Fruit fly (Drosophila melanogaster) whole organism, wandering third instar larva: ENCODE results near the gene CG9992.

Experiments used
- Abd-B ChIP-seq: fragments of >200 bp; optimal IDR thresholded peaks from 2 replicates; lab custom pipeline; 2017; ENCODE audit warnings: missing biosample characterization, missing genetic modification characterization
- CG32264 ChIP-seq: fragments of 200-800 bp; sonication (Bioruptor generic); optimal IDR thresholded peaks from 2 replicates; lab custom pipeline; 2016; ENCODE audit warnings: missing biosample characterization, missing genetic modification characterization
- CG9705 ChIP-seq: fragments of 200-800 bp; sonication (Bioruptor generic); optimal IDR thresholded peaks from 2 replicates; lab custom pipeline; 2018; ENCODE audit warnings: missing biosample characterization, mild to moderate bottlenecking, missing genetic modification characterization
- CrebA ChIP-seq: fragments of 200-800 bp; sonication (Bioruptor generic); optimal IDR thresholded peaks from 2 replicates; lab custom pipeline; 2016; ENCODE audit warnings: missing biosample characterization, mild to moderate bottlenecking, missing genetic modification characterization, borderline replicate concordance
- Dfd ChIP-seq: fragments of >200 bp; optimal IDR thresholded peaks from 2 replicates; lab custom pipeline; 2017; ENCODE audit warnings: missing biosample characterization, missing genetic modification characterization
- Dif ChIP-seq: fragments of 200-275, 200-300 bp; sonication (Bioruptor generic); optimal IDR thresholded peaks from 2 replicates; lab custom pipeline; 2018; ENCODE audit warnings: missing biosample characterization, missing genetic modification characterization; ENCODE audit not compliant: partially characterized antibody
- GATAd ChIP-seq: sonication (Bioruptor generic); optimal IDR thresholded peaks from 2 replicates; lab custom pipeline; 2016; ENCODE audit warnings: missing biosample characterization, missing genetic modification characterization
- HLH106 ChIP-seq: fragments of 200-800 bp; optimal IDR thresholded peaks from 3 replicates; lab custom pipeline; 2019; ENCODE audit warnings: missing biosample characterization, mild to moderate bottlenecking, missing genetic modification characterization, moderate library complexity
- Hnf4 ChIP-seq: fragments of 200-800 bp; sonication (Bioruptor generic); optimal IDR thresholded peaks from 2 replicates; lab custom pipeline; 2016; ENCODE audit warnings: missing biosample characterization, mild to moderate bottlenecking, missing genetic modification characterization
- Hr78 ChIP-seq: fragments of >200 bp; optimal IDR thresholded peaks from 2 replicates; lab custom pipeline; 2017; ENCODE audit warnings: missing biosample characterization, missing genetic modification characterization
- Hr83 ChIP-seq: fragments of 200-300 bp; sonication (Bioruptor generic); optimal IDR thresholded peaks from 2 replicates; lab custom pipeline; 2016; ENCODE audit warnings: missing biosample characterization, mild to moderate bottlenecking, missing genetic modification characterization, moderate library complexity; ENCODE audit not compliant: poor library complexity, severe bottlenecking
- Jra ChIP-seq: sonication (Bioruptor generic); optimal IDR thresholded peaks from 2 replicates; lab custom pipeline; 2016; ENCODE audit warnings: missing biosample characterization, missing genetic modification characterization
- Mio ChIP-seq: sonication (Bioruptor generic); optimal IDR thresholded peaks from 2 replicates; lab custom pipeline; 2016; ENCODE audit warnings: missing biosample characterization, missing genetic modification characterization
- Myc ChIP-seq: fragments of >200 bp; optimal IDR thresholded peaks from 2 replicates; lab custom pipeline; 2017
- N ChIP-seq: fragments of >200 bp; optimal IDR thresholded peaks from 2 replicates; lab custom pipeline; 2018; ENCODE audit warnings: missing biosample characterization, missing external identifiers, missing genetic modification characterization
- OdsH ChIP-seq: fragments of 200-800 bp; sonication (Bioruptor generic); optimal IDR thresholded peaks from 2 replicates; lab custom pipeline; 2016; ENCODE audit warnings: missing biosample characterization, mild to moderate bottlenecking, missing genetic modification characterization
- Rel ChIP-seq, 2 experiments: fragments of 200-800 bp; sonication (Bioruptor generic) in 1 of 2; optimal IDR thresholded peaks; 2 replicates in 1 of 2; 3 replicates in 1 of 2; lab custom pipeline; 2016 to 2019; ENCODE audit warnings: mild to moderate bottlenecking in 2 of 2, missing biosample characterization in 2 of 2, missing genetic modification characterization in 2 of 2, moderate library complexity in 1 of 2
- Sp1 ChIP-seq: fragments of 200-800 bp; sonication (Bioruptor generic); optimal IDR thresholded peaks from 3 replicates; lab custom pipeline; 2019; ENCODE audit warnings: missing biosample characterization, mild to moderate bottlenecking, missing genetic modification characterization, moderate library complexity
- Vsx2 ChIP-seq: fragments of 200-300, 225-300 bp; sonication (Bioruptor generic); optimal IDR thresholded peaks from 2 replicates; lab custom pipeline; 2018; ENCODE audit warnings: missing biosample characterization, missing genetic modification characterization; ENCODE audit not compliant: partially characterized antibody
- br ChIP-seq: fragments of 200-800 bp; sonication (Bioruptor generic); optimal IDR thresholded peaks from 2 replicates; lab custom pipeline; 2016; ENCODE audit warnings: missing biosample characterization, missing genetic modification characterization
- brk ChIP-seq: fragments of 200-800 bp; sonication (Bioruptor generic); optimal IDR thresholded peaks from 2 replicates; lab custom pipeline; 2016; ENCODE audit warnings: missing biosample characterization, mild to moderate bottlenecking, missing genetic modification characterization
- dl ChIP-seq, 2 experiments: fragments of 175-275, 200-275 bp in 1 of 2; fragments of 200-275 bp in 1 of 2; sonication (Bioruptor generic); optimal IDR thresholded peaks; lab custom pipeline; 2018; ENCODE audit warnings: mild to moderate bottlenecking in 2 of 2, missing biosample characterization in 2 of 2, missing genetic modification characterization in 2 of 2, moderate library complexity in 2 of 2; ENCODE audit not compliant: partially characterized antibody in 2 of 2, insufficient read depth in 1 of 2
- dmrt93B ChIP-seq: fragments of 200-800 bp; sonication (Bioruptor generic); optimal IDR thresholded peaks from 2 replicates; lab custom pipeline; 2018; ENCODE audit warnings: missing biosample characterization, mild to moderate bottlenecking, missing genetic modification characterization
- dsf ChIP-seq: sonication (Bioruptor generic); optimal IDR thresholded peaks from 2 replicates; lab custom pipeline; 2016; ENCODE audit warnings: missing biosample characterization, missing genetic modification characterization, borderline replicate concordance
- ey ChIP-seq: fragments of 200-800 bp; sonication (Bioruptor generic); optimal IDR thresholded peaks from 2 replicates; lab custom pipeline; 2016; ENCODE audit warnings: missing biosample characterization, missing genetic modification characterization
- foxo ChIP-seq, 2 experiments: fragments of 200-800 bp; sonication (Bioruptor generic); optimal IDR thresholded peaks; 2 replicates in 1 of 2; 3 replicates in 1 of 2; lab custom pipeline; 2016 to 2017; ENCODE audit warnings: missing biosample characterization in 2 of 2, missing genetic modification characterization in 2 of 2
- fru ChIP-seq: fragments of 200-800 bp; sonication (Bioruptor generic); optimal IDR thresholded peaks from 3 replicates; lab custom pipeline; 2016; ENCODE audit warnings: missing biosample characterization, mild to moderate bottlenecking, missing genetic modification characterization
- h ChIP-seq: fragments of 200-800 bp; sonication (Bioruptor generic); optimal IDR thresholded peaks from 3 replicates; lab custom pipeline; 2016; ENCODE audit warnings: missing biosample characterization, mild to moderate bottlenecking, missing genetic modification characterization
- jim ChIP-seq: fragments of 175-275, 200-325 bp; sonication (Bioruptor generic); optimal IDR thresholded peaks from 2 replicates; lab custom pipeline; 2016; ENCODE audit warnings: missing biosample characterization, mild to moderate bottlenecking, missing genetic modification characterization
- lola ChIP-seq: fragments of >200 bp; optimal IDR thresholded peaks from 2 replicates; lab custom pipeline; 2017; ENCODE audit warnings: missing biosample characterization, missing genetic modification characterization
- pan ChIP-seq: fragments of >200 bp; optimal IDR thresholded peaks from 2 replicates; lab custom pipeline; 2017
- psq ChIP-seq: fragments of 200-800 bp; sonication (Bioruptor generic); optimal IDR thresholded peaks from 3 replicates; lab custom pipeline; 2017; ENCODE audit warnings: missing biosample characterization, mild to moderate bottlenecking, missing genetic modification characterization, moderate library complexity
- rgr ChIP-seq: fragments of 200-800 bp; sonication (Bioruptor generic); optimal IDR thresholded peaks from 3 replicates; lab custom pipeline; 2016; ENCODE audit warnings: missing biosample characterization, mild to moderate bottlenecking, missing genetic modification characterization
- sage ChIP-seq: fragments of 200-800 bp; sonication (Bioruptor generic); optimal IDR thresholded peaks from 2 replicates; lab custom pipeline; 2016; ENCODE audit warnings: missing biosample characterization, mild to moderate bottlenecking, missing genetic modification characterization
- sv ChIP-seq: fragments of 200-800 bp; sonication (Bioruptor generic); optimal IDR thresholded peaks from 3 replicates; lab custom pipeline; 2016; ENCODE audit warnings: missing biosample characterization, missing genetic modification characterization
- tai ChIP-seq: sonication (Bioruptor generic); optimal IDR thresholded peaks from 2 replicates; lab custom pipeline; 2016; ENCODE audit warnings: missing biosample characterization, missing genetic modification characterization
- usp ChIP-seq: fragments of >200 bp; optimal IDR thresholded peaks from 2 replicates; lab custom pipeline; 2017; ENCODE audit warnings: missing biosample characterization, missing genetic modification characterization
- woc ChIP-seq: sonication (Bioruptor generic); optimal IDR thresholded peaks from 2 replicates; lab custom pipeline; 2016; ENCODE audit warnings: missing biosample characterization, mild to moderate bottlenecking, missing genetic modification characterization

Gene CG9992

DNA sequence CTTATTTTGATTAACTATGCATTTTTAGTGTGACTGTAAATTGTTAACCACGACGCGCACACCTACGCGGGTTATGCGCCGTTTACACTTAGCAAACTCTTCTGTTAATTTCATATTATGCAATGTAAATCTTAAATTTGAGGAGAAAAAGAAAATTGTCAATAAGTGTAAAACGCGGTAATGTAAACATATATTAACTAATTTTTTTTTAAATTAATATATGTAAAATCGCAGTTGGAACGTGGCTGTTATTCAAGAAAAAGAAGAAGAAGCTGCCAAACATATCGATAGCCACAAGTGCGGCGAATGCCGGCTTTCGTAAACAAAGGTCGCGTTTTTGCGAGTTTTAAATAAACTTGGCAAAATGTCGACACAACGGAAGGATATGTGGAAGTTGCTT lies 6.7 kb upstream of the CG9992 start, which contains the start of the genes TH1 and mei-41:
Gene TH1 (minus strand): TSS at position 42 of the 400 bp plus-strand sequence.
Gene mei-41 (plus strand): TSS at position 302 of the 400 bp plus-strand sequence.
- TF ChIP-seq ey (GFP tag; lab: Kevin White, UChicago), result peak; percentile 62
- peak; percentile 44 for TF ChIP-seq OdsH (GFP tag; lab: Kevin White, UChicago)
- TF ChIP-seq tai, result no peak
- no peak for TF ChIP-seq dsf (GFP tag; lab: Kevin White, UChicago)
- TF ChIP-seq Rel (GFP tag; optimal IDR thresholded peaks at IDR 0.05; lab: Kevin White, UChicago), result peak; percentile 26
- TF ChIP-seq Rel (tag; optimal IDR thresholded peaks at IDR 0.05; lab: Kevin White, UChicago), result no peak
- TF ChIP-seq CG9705, result peak; percentile 70
- TF ChIP-seq Sp1 (GFP tag; lab: Kevin White, UChicago), result peak; percentile 83
- peak; percentile 82 for TF ChIP-seq N (GFP tag; lab: Kevin White, UChicago)
- no peak for TF ChIP-seq CrebA (GFP tag; lab: Kevin White, UChicago)
- no peak for TF ChIP-seq Dif (GFP tag; lab: Kevin White, UChicago)
- no peak for TF ChIP-seq rgr (GFP tag; lab: Kevin White, UChicago)
- no peak for TF ChIP-seq jim (GFP tag; lab: Kevin White, UChicago)
- TF ChIP-seq brk, result no peak
- peak; percentile 71 for TF ChIP-seq psq (GFP tag; lab: Kevin White, UChicago)
- no peak for TF ChIP-seq dl (GFP tag; optimal IDR thresholded peaks at IDR 0.05; lab: Kevin White, UChicago; ENCODE audit: insufficient read depth in 1 of 2, partially characterized antibody in 2 of 2)
- TF ChIP-seq dmrt93B, result peak; percentile 88
- TF ChIP-seq h (GFP tag; lab: Kevin White, UChicago), result no peak
- peak; percentile 58 for TF ChIP-seq Hr78 (GFP tag; lab: Kevin White, UChicago)
- peak; percentile 67 for TF ChIP-seq Abd-B (GFP tag; lab: Kevin White, UChicago)
- peak; percentile 94 for TF ChIP-seq HLH106 (tag; lab: Kevin White, UChicago)
- TF ChIP-seq sv (GFP tag; lab: Kevin White, UChicago), result peak; percentile 50

DNA sequence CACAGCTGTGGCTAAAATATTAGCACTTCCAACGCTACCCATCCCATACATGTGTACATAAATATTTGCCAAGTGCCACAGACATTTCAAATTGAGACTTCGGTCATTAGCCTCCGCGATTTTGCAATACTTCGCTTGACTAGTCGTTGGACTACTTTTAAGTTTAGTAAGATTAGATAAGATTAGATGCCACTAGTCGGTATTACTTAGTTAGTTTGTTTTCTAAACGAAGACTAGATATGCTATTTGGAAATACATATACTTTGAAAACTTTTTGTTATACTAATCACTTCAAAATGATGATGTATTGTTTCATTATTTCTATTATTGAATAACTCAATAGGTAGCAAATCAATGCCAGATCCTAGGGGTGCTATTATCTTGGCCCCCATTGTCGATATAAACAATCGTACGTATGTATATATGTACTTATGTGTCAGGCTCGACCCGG lies 1.3 kb upstream of the CG9992 start:
- no peak for TF ChIP-seq Rel (GFP tag; optimal IDR thresholded peaks at IDR 0.05; lab: Kevin White, UChicago)
- no peak for TF ChIP-seq Rel (tag; optimal IDR thresholded peaks at IDR 0.05; lab: Kevin White, UChicago)
- TF ChIP-seq dmrt93B, result peak; percentile 41
- no peak for TF ChIP-seq brk
- TF ChIP-seq jim (GFP tag; lab: Kevin White, UChicago), result no peak
- peak; percentile 53 for TF ChIP-seq HLH106 (tag; lab: Kevin White, UChicago)
- no peak for TF ChIP-seq CG32264 (GFP tag; lab: Kevin White, UChicago)
- TF ChIP-seq Hr83 (GFP tag; lab: Kevin White, UChicago), result peak; percentile 50
- TF ChIP-seq Myc, result no peak
- peak; percentile 66 for TF ChIP-seq OdsH (GFP tag; lab: Kevin White, UChicago)
- no peak for TF ChIP-seq CrebA (GFP tag; lab: Kevin White, UChicago)
- TF ChIP-seq Hr78 (GFP tag; lab: Kevin White, UChicago), result no peak
- TF ChIP-seq Hnf4 (GFP tag; lab: Kevin White, UChicago), result peak; percentile 15
- peak; percentile 31 for TF ChIP-seq woc (GFP tag; lab: Kevin White, UChicago)
- TF ChIP-seq ey (GFP tag; lab: Kevin White, UChicago), result peak; percentile 49
- peak; percentile 19 for TF ChIP-seq CG9705
- TF ChIP-seq Jra, result no peak
- no peak for TF ChIP-seq Mio (GFP tag; lab: Kevin White, UChicago)
- TF ChIP-seq Dfd, result no peak
- peak; percentile 57 for TF ChIP-seq Sp1 (GFP tag; lab: Kevin White, UChicago)
- TF ChIP-seq usp (GFP tag; lab: Kevin White, UChicago), result no peak
- no peak for TF ChIP-seq dsf (GFP tag; lab: Kevin White, UChicago)
- no peak for TF ChIP-seq Abd-B (GFP tag; lab: Kevin White, UChicago)
- no peak for TF ChIP-seq tai
- TF ChIP-seq br (GFP tag; lab: Kevin White, UChicago), result peak; percentile 43
- no peak for TF ChIP-seq Dif (GFP tag; lab: Kevin White, UChicago)
- TF ChIP-seq fru (GFP tag; lab: Kevin White, UChicago), result peak; percentile 72
- peak; percentile 33 for TF ChIP-seq psq (GFP tag; lab: Kevin White, UChicago)
- TF ChIP-seq sv (GFP tag; lab: Kevin White, UChicago), result no peak
- peak in 1 of 2 experiments; percentile 61 for TF ChIP-seq foxo (GFP tag; optimal IDR thresholded peaks at IDR 0.05; lab: Kevin White, UChicago)
- no peak for TF ChIP-seq lola
- TF ChIP-seq dl (GFP tag; optimal IDR thresholded peaks at IDR 0.05; lab: Kevin White, UChicago; ENCODE audit: insufficient read depth in 1 of 2, partially characterized antibody in 2 of 2), result no peak
- TF ChIP-seq h (GFP tag; lab: Kevin White, UChicago), result peak; percentile 71
- peak; percentile 52 for TF ChIP-seq rgr (GFP tag; lab: Kevin White, UChicago)
- TF ChIP-seq Vsx2 (GFP tag; lab: Kevin White, UChicago), result no peak
- TF ChIP-seq GATAd (GFP tag; lab: Kevin White, UChicago), result no peak
- TF ChIP-seq pan (lab: Kevin White, UChicago), result no peak
- no peak for TF ChIP-seq N (GFP tag; lab: Kevin White, UChicago)
- no peak for TF ChIP-seq sage
